Worm (Caenorhabditis elegans) whole organism, L4 larva: ENCODE data around the gene fmo-2.

Source experiments
- F26F4.8 ChIP-seq: fragments of 200-800 bp; sonication (Bioruptor generic); conservative IDR thresholded peaks from 2 replicates; pipeline ENCODE4 v1.3.6; 2022; ENCODE audit warnings: missing genetic modification characterization, missing compliant biosample characterization
- F44E2.7 ChIP-seq: fragments of 200-800 bp; sonication (Bioruptor generic); IDR thresholded peaks from 2 replicates; pipeline ENCODE4 v2.1.2; 2022; ENCODE audit warnings: missing genetic modification characterization, missing compliant biosample characterization
- F49E8.2 ChIP-seq: sonication (generic microtip); optimal IDR thresholded peaks from 2 replicates; lab custom pipeline; 2016; ENCODE audit warnings: missing compliant biosample characterization, mild to moderate bottlenecking, missing genetic modification characterization, borderline replicate concordance
- R02D3.7 ChIP-seq: fragments of 150-350 bp; sonication (generic microtip); optimal IDR thresholded peaks from 3 replicates; lab custom pipeline; 2014; ENCODE audit warnings: missing biosample characterization, missing genetic modification characterization
- T20F7.1 ChIP-seq: fragments of 200-800 bp; sonication (Bioruptor generic); optimal IDR thresholded peaks from 2 replicates; lab custom pipeline; 2018; ENCODE audit warnings: mild to moderate bottlenecking, missing genetic modification characterization, missing compliant biosample characterization
- Y5F2A.4 ChIP-seq: fragments of 200-800 bp; sonication (Bioruptor generic); optimal IDR thresholded peaks from 2 replicates; lab custom pipeline; 2018; ENCODE audit warnings: mild to moderate bottlenecking, missing genetic modification characterization, missing compliant biosample characterization
- ZK337.2 ChIP-seq: fragments of 200-800 bp; sonication (Bioruptor generic); IDR thresholded peaks from 2 replicates; pipeline ENCODE4 v1.3.6; 2022; ENCODE audit warnings: missing genetic modification reagents, missing genetic modification characterization, missing compliant biosample characterization
- ZK546.5 ChIP-seq, 2 experiments: sonication (generic microtip); optimal IDR thresholded peaks; 2 replicates each; lab custom pipeline; 2017; ENCODE audit warnings: missing biosample characterization in 2 of 2, missing genetic modification characterization in 2 of 2
- aly-2 ChIP-seq: sonication (generic microtip); optimal IDR thresholded peaks from 2 replicates; lab custom pipeline; 2018; ENCODE audit warnings: missing biosample characterization, missing genetic modification characterization
- ceh-32 ChIP-seq: sonication (generic microtip); optimal IDR thresholded peaks from 2 replicates; lab custom pipeline; 2016; ENCODE audit warnings: mild to moderate bottlenecking, missing genetic modification characterization, missing compliant biosample characterization; ENCODE audit not compliant: poor library complexity
- ceh-44 ChIP-seq: fragments of 200-800 bp; sonication (Bioruptor generic); IDR thresholded peaks from 2 replicates; pipeline ENCODE4 v1.3.6; 2022; ENCODE audit warnings: missing genetic modification reagents, missing genetic modification characterization, missing compliant biosample characterization
- ceh-82 ChIP-seq: sonication (generic microtip); optimal IDR thresholded peaks from 2 replicates; lab custom pipeline; 2017; ENCODE audit warnings: missing biosample characterization, missing genetic modification characterization
- ces-1 ChIP-seq: fragments of 150-350 bp; sonication (generic microtip); optimal IDR thresholded peaks from 4 replicates; lab custom pipeline; 2014; ENCODE audit warnings: missing biosample characterization, missing genetic modification reagents, missing genetic modification characterization
- cey-2 ChIP-seq: sonication (generic microtip); optimal IDR thresholded peaks from 3 replicates; lab custom pipeline; 2017; ENCODE audit warnings: missing genetic modification characterization, mild to moderate bottlenecking, missing compliant biosample characterization, antibody characterized with exemption, borderline replicate concordance; ENCODE audit not compliant: insufficient read depth
- daf-12 ChIP-seq: fragments of 150-350 bp; optimal IDR thresholded peaks from 2 replicates; lab custom pipeline; 2014; ENCODE audit warnings: missing biosample characterization, missing genetic modification reagents, missing genetic modification characterization
- daf-19 ChIP-seq: fragments of 200-800 bp; sonication (Bioruptor generic); conservative IDR thresholded peaks from 2 replicates; pipeline ENCODE4 v1.3.6; 2022; ENCODE audit warnings: missing genetic modification characterization, missing compliant biosample characterization
- dmd-9 ChIP-seq: fragments of 200-800 bp; sonication (Bioruptor generic); IDR thresholded peaks from 2 replicates; pipeline ENCODE4 v1.3.6; 2022; ENCODE audit warnings: missing genetic modification reagents, missing genetic modification characterization, missing compliant biosample characterization
- dpl-1 ChIP-seq: fragments of 150-350 bp; optimal IDR thresholded peaks from 2 replicates; lab custom pipeline; 2014; ENCODE audit warnings: missing biosample characterization, missing genetic modification reagents, missing genetic modification characterization
- duxl-1 ChIP-seq: sonication (generic microtip); optimal IDR thresholded peaks from 2 replicates; lab custom pipeline; 2016; ENCODE audit warnings: mild to moderate bottlenecking, missing genetic modification characterization, moderate library complexity, missing compliant biosample characterization; ENCODE audit not compliant: poor library complexity
- gei-8 ChIP-seq: fragments of 200-800 bp; sonication (Bioruptor generic); optimal IDR thresholded peaks from 2 replicates; lab custom pipeline; 2018; ENCODE audit warnings: mild to moderate bottlenecking, missing genetic modification characterization, missing compliant biosample characterization
- jun-1 ChIP-seq: fragments of 150-350 bp; optimal IDR thresholded peaks from 2 replicates; lab custom pipeline; 2014; ENCODE audit warnings: missing biosample characterization, missing genetic modification reagents, missing genetic modification characterization
- lim-7 ChIP-seq: fragments of 200-800 bp; sonication (Bioruptor generic); IDR thresholded peaks from 2 replicates; pipeline ENCODE4 v1.3.6; 2022; ENCODE audit warnings: missing genetic modification characterization, missing compliant biosample characterization
- lin-13 ChIP-seq: fragments of 150-350 bp; optimal IDR thresholded peaks from 2 replicates; lab custom pipeline; 2014; ENCODE audit warnings: missing biosample characterization, missing genetic modification reagents, missing genetic modification characterization
- lin-15B ChIP-seq: fragments of 150-350 bp; sonication (generic microtip); optimal IDR thresholded peaks from 3 replicates; lab custom pipeline; 2014; ENCODE audit warnings: missing biosample characterization, missing genetic modification characterization
- lin-29 ChIP-seq: fragments of 200-800 bp; sonication (Bioruptor generic); IDR thresholded peaks from 2 replicates; pipeline ENCODE4 v1.3.6; 2022; ENCODE audit warnings: missing genetic modification reagents, missing genetic modification characterization, missing compliant biosample characterization
- lin-39 ChIP-seq: fragments of 150-350 bp; optimal IDR thresholded peaks from 2 replicates; lab custom pipeline; 2014; ENCODE audit warnings: missing biosample characterization, missing genetic modification reagents, missing genetic modification characterization
- mdt-29 ChIP-seq: fragments of 200-800 bp; sonication (Bioruptor generic); IDR thresholded peaks from 2 replicates; pipeline ENCODE4 v1.3.6; 2022; ENCODE audit warnings: missing genetic modification reagents, missing genetic modification characterization, missing compliant biosample characterization
- nhr-42 ChIP-seq: fragments of 200-800 bp; sonication (Bioruptor generic); IDR thresholded peaks from 2 replicates; pipeline ENCODE4 v1.3.6; 2022; ENCODE audit warnings: missing genetic modification characterization, missing compliant biosample characterization
- nhr-6 ChIP-seq: fragments of 150-350 bp; optimal IDR thresholded peaks from 2 replicates; lab custom pipeline; 2014; ENCODE audit warnings: missing biosample characterization, missing genetic modification characterization
- pha-4 ChIP-seq, 2 experiments: fragments of 150-350 bp in 1 of 2; fragments of 200-800 bp in 1 of 2; sonication (Bioruptor generic) in 1 of 2; IDR thresholded peaks in 1 of 2; optimal IDR thresholded peaks in 1 of 2; 2 replicates each; pipeline versions ENCODE4 v1.3.6 to Lab custom; 2014 to 2022; ENCODE audit warnings: missing genetic modification characterization in 2 of 2, missing genetic modification reagents in 2 of 2, missing biosample characterization in 1 of 2, missing compliant biosample characterization in 1 of 2
- pqm-1 ChIP-seq: sonication (generic microtip); optimal IDR thresholded peaks from 2 replicates; lab custom pipeline; 2017; ENCODE audit warnings: missing biosample characterization, missing genetic modification characterization
- saeg-2 ChIP-seq: fragments of 200-800 bp; sonication (Bioruptor generic); IDR thresholded peaks from 2 replicates; pipeline ENCODE4 v1.3.6; 2022; ENCODE audit warnings: missing genetic modification reagents, missing genetic modification characterization, missing compliant biosample characterization
- snpc-4 ChIP-seq: fragments of 150-350 bp; optimal IDR thresholded peaks from 2 replicates; lab custom pipeline; 2014; ENCODE audit warnings: missing biosample characterization, missing genetic modification characterization
- tra-1 ChIP-seq: fragments of 200-800 bp; sonication (Bioruptor generic); IDR thresholded peaks from 2 replicates; pipeline ENCODE4 v1.3.6; 2022; ENCODE audit warnings: missing genetic modification reagents, missing genetic modification characterization, missing compliant biosample characterization
- unc-62 ChIP-seq, 3 experiments: fragments of 150-350 bp in 1 of 3; sonication (generic microtip); optimal IDR thresholded peaks in 2 of 3; peaks in 1 of 3; 1 replicate in 1 of 3; 2 replicates in 2 of 3; lab custom pipeline; 2014 to 2017; ENCODE audit warnings: missing biosample characterization in 3 of 3, missing genetic modification characterization in 3 of 3, missing genetic modification reagents in 3 of 3, missing genotype in 1 of 3
- zag-1 ChIP-seq: fragments of 150-350 bp; optimal IDR thresholded peaks from 2 replicates; lab custom pipeline; 2014; ENCODE audit warnings: missing biosample characterization, missing genetic modification characterization
- zip-2 ChIP-seq: fragments of 150-350 bp; optimal IDR thresholded peaks from 2 replicates; lab custom pipeline; 2014; ENCODE audit warnings: missing biosample characterization, missing genetic modification characterization

The fmo-2 gene

ce11 chrIV:10666523-10666922 lies 15.8 kb upstream of the fmo-2 start, which contains the start of gene epi-1:
TSS of gene epi-1 (plus strand) at chrIV:10666823.
- TF ChIP-seq duxl-1, result no peak
- TF ChIP-seq ZK546.5 (tag; optimal IDR thresholded peaks at IDR 0.05; lab: Kevin White, UChicago), result no peak
- no peak for TF ChIP-seq daf-12 (tag; lab: Kevin White, UChicago)
- TF ChIP-seq F26F4.8 (GFP tag; lab: Robert Waterston, UW), result no peak
- no peak for TF ChIP-seq snpc-4 (tag; lab: Kevin White, UChicago)
- TF ChIP-seq gei-8 (GFP tag; lab: Kevin White, UChicago), result no peak
- TF ChIP-seq T20F7.1 (GFP tag; lab: Kevin White, UChicago), result no peak
- TF ChIP-seq cey-2 (tag; lab: Kevin White, UChicago), result no peak
- TF ChIP-seq F44E2.7 (GFP tag; lab: Robert Waterston, UW), result no peak
- TF ChIP-seq lin-15B (tag; lab: Kevin White, UChicago), result no peak
- TF ChIP-seq lin-29 (GFP tag; lab: Robert Waterston, UW), result no peak
- no peak for TF ChIP-seq dpl-1 (GFP tag; lab: Kevin White, UChicago)
- TF ChIP-seq lim-7 (GFP tag; lab: Robert Waterston, UW), result no peak
- TF ChIP-seq aly-2 (tag; lab: Kevin White, UChicago), result no peak
- TF ChIP-seq nhr-6 (tag; lab: Kevin White, UChicago), result no peak
- no peak for TF ChIP-seq unc-62 (GFP tag; optimal IDR thresholded peaks at IDR 0.05 in 1 of 2; lab: Kevin White, UChicago)
- no peak for TF ChIP-seq unc-62 (tag; optimal IDR thresholded peaks at IDR 0.05; lab: Kevin White, UChicago)
- TF ChIP-seq saeg-2, result no peak

- TF ChIP-seq unc-62 (GFP tag; optimal IDR thresholded peaks at IDR 0.05 in 1 of 2; lab: Kevin White, UChicago) (peak in 1 of 2 experiments; percentile 99), unc-62 (tag; optimal IDR thresholded peaks at IDR 0.05; lab: Kevin White, UChicago) (no peak), dmd-9 (no peak), F49E8.2 (tag; lab: Kevin White, UChicago) (no peak), saeg-2 (no peak), tra-1 (GFP tag; lab: Robert Waterston, UW) (no peak), zag-1 (tag; lab: Kevin White, UChicago) (no peak), mdt-29 (GFP tag; lab: Robert Waterston, UW) (no peak), ceh-44 (no peak)
Observed at ce11 chrIV:10668561-10668960, 13.8 kb upstream of the fmo-2 start.

- TF ChIP-seq zip-2 (tag; lab: Kevin White, UChicago), result no peak
- TF ChIP-seq ceh-82 (tag; lab: Kevin White, UChicago), result no peak
- no peak for TF ChIP-seq jun-1 (tag; lab: Kevin White, UChicago)
- TF ChIP-seq tra-1 (GFP tag; lab: Robert Waterston, UW), result no peak
- TF ChIP-seq daf-19 (GFP tag; lab: Robert Waterston, UW), result no peak
- TF ChIP-seq pqm-1 (tag; lab: Kevin White, UChicago), result no peak
- no peak for TF ChIP-seq lin-39 (tag; lab: Kevin White, UChicago)
- TF ChIP-seq ceh-32, result no peak
- TF ChIP-seq F44E2.7 (GFP tag; lab: Robert Waterston, UW), result no peak
- TF ChIP-seq nhr-42 (GFP tag; lab: Robert Waterston, UW), result no peak
- no peak for TF ChIP-seq Y5F2A.4 (GFP tag; lab: Kevin White, UChicago)
- TF ChIP-seq ces-1 (GFP tag; lab: Kevin White, UChicago), result no peak
- no peak for TF ChIP-seq R02D3.7 (tag; lab: Kevin White, UChicago)
- TF ChIP-seq ZK337.2 (GFP tag; lab: Robert Waterston, UW), result no peak
- TF ChIP-seq lin-13, result no peak
- no peak for TF ChIP-seq pha-4 (GFP tag; IDR thresholded peaks at IDR 0.05; lab: Robert Waterston, UW)
- no peak for TF ChIP-seq pha-4 (tag; optimal IDR thresholded peaks at IDR 0.05; lab: Kevin White, UChicago)
Observed at ce11 chrIV:10680379-10680778, 1.9 kb upstream of the fmo-2 start, which contains the start of gene K08C7.4. TSS of gene K08C7.4 (minus strand) at chrIV:10680479.
